Fruit fly (Drosophila melanogaster): Measurements from ENCODE around the gene crp.

- TF ChIP-seq CG7101 (tag; optimal IDR thresholded peaks at IDR 0.05), result no peak
- no peak for TF ChIP-seq CG7045 (GFP tag; optimal IDR thresholded peaks at IDR 0.05)
- TF ChIP-seq Crg-1 (GFP tag; optimal IDR thresholded peaks at IDR 0.05), result no peak
- no peak for TF ChIP-seq cic (GFP tag; optimal IDR thresholded peaks at IDR 0.05)
- TF ChIP-seq toe (GFP tag; optimal IDR thresholded peaks at IDR 0.05), result no peak
- TF ChIP-seq CG11617 (GFP tag; optimal IDR thresholded peaks at IDR 0.05), result no peak
- TF ChIP-seq ovo (GFP tag; optimal IDR thresholded peaks at IDR 0.05), result no peak
- no peak for TF ChIP-seq CG33017 (tag; optimal IDR thresholded peaks at IDR 0.05)
- TF ChIP-seq CG12768 (GFP tag; optimal IDR thresholded peaks at IDR 0.05), result no peak
- TF ChIP-seq kay (GFP tag; ENCODE audit: borderline replicate concordance), result no peak
- no peak for TF ChIP-seq Mnt (GFP tag; optimal IDR thresholded peaks at IDR 0.05)
- no peak for TF ChIP-seq CG14711 (tag; optimal IDR thresholded peaks at IDR 0.05)
- TF ChIP-seq tj (GFP tag; optimal IDR thresholded peaks at IDR 0.05), result no peak
- TF ChIP-seq CG1620 (GFP tag; optimal IDR thresholded peaks at IDR 0.05), result no peak
These were observed 23.8 kb downstream of the crp start for dm6 chr2L:16263723-16264122.

All from whole organism, adult.